Worm (Caenorhabditis elegans): ENCODE data around the gene F59B2.9.

Gene F59B2.9

ce11 chrIII:9052371-9052978 is 40.3 kb upstream of the F59B2.9 start (continued):
- TF ChIP-seq hlh-6 (tag; optimal IDR thresholded peaks at IDR 0.05) (no peak), fkh-10 (GFP tag; optimal IDR thresholded peaks at IDR 0.05) (no peak), unc-86 (tag; optimal IDR thresholded peaks at IDR 0.05) (no peak), elt-4 (tag; optimal IDR thresholded peaks at IDR 0.05) (no peak), elt-2 (tag; optimal IDR thresholded peaks at IDR 0.05) (no peak), tbx-2 (tag; optimal IDR thresholded peaks at IDR 0.05) (peak; percentile 47), mec-3 (tag; optimal IDR thresholded peaks at IDR 0.05; ENCODE audit: borderline replicate concordance) (no peak), npax-4 (tag; optimal IDR thresholded peaks at IDR 0.05) (no peak), fkh-6 (tag; optimal IDR thresholded peaks at IDR 0.05) (peak; percentile 57), ceh-24 (tag; optimal IDR thresholded peaks at IDR 0.05) (no peak), C38D4.7 (GFP tag; optimal IDR thresholded peaks at IDR 0.05) (no peak), ref-2 (tag; optimal IDR thresholded peaks at IDR 0.05) (no peak), unc-3 (GFP tag; conservative IDR thresholded peaks at IDR 0.05) (no peak), unc-3 (tag; optimal IDR thresholded peaks at IDR 0.05) (no peak), F13H6.1 (tag; optimal IDR thresholded peaks at IDR 0.05) (no peak), hlh-13 (GFP tag; optimal IDR thresholded peaks at IDR 0.05) (no peak), ceh-19 (GFP tag; optimal IDR thresholded peaks at IDR 0.05) (no peak), ceh-30 (tag; optimal IDR thresholded peaks at IDR 0.05) (peak; percentile 71), dmd-4 (tag; optimal IDR thresholded peaks at IDR 0.05; ENCODE audit: borderline replicate concordance) (no peak), syd-9 (tag; optimal IDR thresholded peaks at IDR 0.05) (peak; percentile 66), C08G9.2 (tag; optimal IDR thresholded peaks at IDR 0.05) (no peak), ceh-22 (tag; optimal IDR thresholded peaks at IDR 0.05) (no peak), sdc-2 (tag; optimal IDR thresholded peaks at IDR 0.05) (no peak), pros-1 (tag; optimal IDR thresholded peaks at IDR 0.05) (peak; percentile 58), che-1 (tag; optimal IDR thresholded peaks at IDR 0.05) (no peak), nhr-232 (tag; optimal IDR thresholded peaks at IDR 0.05) (no peak), unc-42 (tag; optimal IDR thresholded peaks at IDR 0.05) (peak; percentile 50), ttx-3 (tag; optimal IDR thresholded peaks at IDR 0.05) (no peak), nfya-1 (tag; optimal IDR thresholded peaks at IDR 0.05) (peak; percentile 43), unc-55 (GFP tag; optimal IDR thresholded peaks at IDR 0.05) (peak; percentile 27), hlh-15 (tag; optimal IDR thresholded peaks at IDR 0.05) (no peak), ceh-9 (tag; optimal IDR thresholded peaks at IDR 0.05) (no peak), ceh-2 (tag; optimal IDR thresholded peaks at IDR 0.05) (no peak), sox-2 (GFP tag; IDR thresholded peaks at IDR 0.05) (no peak), eyg-1 (tag; optimal IDR thresholded peaks at IDR 0.05) (no peak), lim-6 (tag; optimal IDR thresholded peaks at IDR 0.05) (no peak), dve-1 (tag; optimal IDR thresholded peaks at IDR 0.05) (no peak), madf-2 (tag; optimal IDR thresholded peaks at IDR 0.05) (no peak), fax-1 (tag; optimal IDR thresholded peaks at IDR 0.05) (no peak), ama-1 (optimal IDR thresholded peaks at IDR 0.05) (peak; percentile 35), ztf-16 (tag; optimal IDR thresholded peaks at IDR 0.05) (no peak), pha-4 (tag; optimal IDR thresholded peaks at IDR 0.05) (no peak), pqm-1 (tag; optimal IDR thresholded peaks at IDR 0.05) (no peak)

ce11 chrIII:9051714-9052113 is 39.5 kb upstream of the F59B2.9 start:
- TF ChIP-seq nfya-1 (tag; optimal IDR thresholded peaks at IDR 0.05) (no peak), zip-5 (tag; optimal IDR thresholded peaks at IDR 0.05) (no peak), pqm-1 (tag; optimal IDR thresholded peaks at IDR 0.05) (no peak), hlh-30 (tag; optimal IDR thresholded peaks at IDR 0.05; ENCODE audit: insufficient read depth) (no peak), ceh-18 (tag; optimal IDR thresholded peaks at IDR 0.05) (no peak), gmeb-2 (tag; optimal IDR thresholded peaks at IDR 0.05) (no peak), unc-42 (tag; optimal IDR thresholded peaks at IDR 0.05) (no peak), pag-3 (tag; optimal IDR thresholded peaks at IDR 0.05; ENCODE audit: borderline replicate concordance) (no peak), npax-4 (tag; optimal IDR thresholded peaks at IDR 0.05) (no peak), che-1 (tag; optimal IDR thresholded peaks at IDR 0.05) (no peak)
